Worm (Caenorhabditis elegans) whole organism, late embryonic: ENCODE data around the gene Y40C5A.4.
"Not testable (repeated sequence)": the region's sequence is repeated elsewhere in the genome, so short reads cannot be mapped to it uniquely, and the experiment has no call there.

Source experiments
- C08G9.2 ChIP-seq: sonication (generic microtip); optimal IDR thresholded peaks from 2 replicates; lab custom pipeline; 2016; ENCODE audit warnings: mild to moderate bottlenecking, missing genetic modification characterization, moderate library complexity, missing compliant biosample characterization
- C38D4.7 ChIP-seq: fragments of 200-800 bp; sonication (Bioruptor generic); optimal IDR thresholded peaks from 2 replicates; lab custom pipeline; 2018; ENCODE audit warnings: mild to moderate bottlenecking, missing genetic modification characterization, moderate library complexity, missing compliant biosample characterization
- K02D7.2 ChIP-seq: sonication (generic microtip); optimal IDR thresholded peaks from 2 replicates; lab custom pipeline; 2017; ENCODE audit warnings: mild to moderate bottlenecking, missing genetic modification characterization, missing compliant biosample characterization
- K09A11.1 ChIP-seq: sonication (generic microtip); optimal IDR thresholded peaks from 2 replicates; lab custom pipeline; 2017; ENCODE audit warnings: antibody characterized with exemption, mild to moderate bottlenecking, missing genetic modification characterization, missing compliant biosample characterization; ENCODE audit not compliant: insufficient read depth
- T23F11.4 ChIP-seq: fragments of 200-800 bp; sonication (Bioruptor generic); optimal IDR thresholded peaks from 2 replicates; lab custom pipeline; 2018; ENCODE audit warnings: mild to moderate bottlenecking, missing genetic modification characterization, missing compliant biosample characterization
- Y22D7AL.16 ChIP-seq: sonication (generic microtip); optimal IDR thresholded peaks from 2 replicates; lab custom pipeline; 2016; ENCODE audit warnings: missing genetic modification characterization, missing compliant biosample characterization
- ahr-1 ChIP-seq: sonication (generic microtip); optimal IDR thresholded peaks from 2 replicates; lab custom pipeline; 2016; ENCODE audit warnings: missing genetic modification characterization, missing compliant biosample characterization
- ceh-19 ChIP-seq: fragments of 200-800 bp; sonication (Bioruptor generic); optimal IDR thresholded peaks from 2 replicates; lab custom pipeline; 2018; ENCODE audit warnings: mild to moderate bottlenecking, missing genetic modification characterization, missing compliant biosample characterization
- ceh-24 ChIP-seq: sonication (generic microtip); optimal IDR thresholded peaks from 2 replicates; lab custom pipeline; 2016; ENCODE audit warnings: mild to moderate bottlenecking, missing genetic modification characterization, missing compliant biosample characterization
- ceh-30 ChIP-seq: fragments of 150-350 bp; optimal IDR thresholded peaks from 2 replicates; lab custom pipeline; 2014; ENCODE audit warnings: missing biosample characterization, missing genetic modification characterization
- ceh-31 ChIP-seq: sonication (generic microtip); optimal IDR thresholded peaks from 2 replicates; lab custom pipeline; 2016; ENCODE audit warnings: missing genetic modification characterization, missing compliant biosample characterization
- ceh-45 ChIP-seq: fragments of 200-800 bp; sonication (Bioruptor generic); IDR thresholded peaks from 2 replicates; pipeline ENCODE4 v1.3.6; 2022; ENCODE audit warnings: missing genetic modification reagents, missing genetic modification characterization, missing compliant biosample characterization
- ceh-48 ChIP-seq: sonication (generic microtip); optimal IDR thresholded peaks from 2 replicates; lab custom pipeline; 2016; ENCODE audit warnings: missing genetic modification characterization, inconsistent platforms, missing compliant biosample characterization
- ceh-9 ChIP-seq: sonication (generic microtip); optimal IDR thresholded peaks from 2 replicates; lab custom pipeline; 2016; ENCODE audit warnings: mild to moderate bottlenecking, missing genetic modification characterization, inconsistent platforms, missing compliant biosample characterization
- elt-4 ChIP-seq: sonication (generic microtip); optimal IDR thresholded peaks from 2 replicates; lab custom pipeline; 2016; ENCODE audit warnings: missing genetic modification characterization, missing compliant biosample characterization
- fkh-10 ChIP-seq: fragments of 150-350 bp; optimal IDR thresholded peaks from 2 replicates; lab custom pipeline; 2014; ENCODE audit warnings: missing biosample characterization, missing genetic modification reagents, missing genetic modification characterization
- gmeb-2 ChIP-seq: sonication (generic microtip); optimal IDR thresholded peaks from 2 replicates; lab custom pipeline; 2016; ENCODE audit warnings: missing genetic modification characterization, inconsistent platforms, missing compliant biosample characterization
- hlh-6 ChIP-seq: sonication (generic microtip); optimal IDR thresholded peaks from 2 replicates; lab custom pipeline; 2016; ENCODE audit warnings: missing genotype, missing genetic modification characterization, missing compliant biosample characterization
- hlh-8 ChIP-seq: sonication (generic microtip); optimal IDR thresholded peaks from 2 replicates; lab custom pipeline; 2016; ENCODE audit warnings: missing genotype, missing genetic modification characterization, missing compliant biosample characterization
- lin-11 ChIP-seq: fragments of 200-800 bp; sonication (Bioruptor generic); optimal IDR thresholded peaks from 2 replicates; lab custom pipeline; 2018; ENCODE audit warnings: mild to moderate bottlenecking, missing genetic modification characterization, missing compliant biosample characterization
- nhr-11 ChIP-seq: fragments of 150-350 bp; optimal IDR thresholded peaks from 2 replicates; lab custom pipeline; 2014; ENCODE audit warnings: missing biosample characterization, missing genetic modification characterization
- nhr-232 ChIP-seq: sonication (generic microtip); optimal IDR thresholded peaks from 2 replicates; lab custom pipeline; 2016; ENCODE audit warnings: missing genetic modification characterization, missing compliant biosample characterization
- npax-4 ChIP-seq: sonication (generic microtip); optimal IDR thresholded peaks from 2 replicates; lab custom pipeline; 2016; ENCODE audit warnings: missing genetic modification characterization, missing compliant biosample characterization
- pax-1 ChIP-seq: fragments of 150-350 bp; optimal IDR thresholded peaks from 2 replicates; lab custom pipeline; 2014; ENCODE audit warnings: missing biosample characterization, missing genetic modification characterization
- pha-2 ChIP-seq: sonication (generic microtip); optimal IDR thresholded peaks from 2 replicates; lab custom pipeline; 2017; ENCODE audit warnings: mild to moderate bottlenecking, missing genetic modification characterization, missing compliant biosample characterization
- pros-1 ChIP-seq: fragments of 150-350 bp; optimal IDR thresholded peaks from 2 replicates; lab custom pipeline; 2014; ENCODE audit warnings: missing biosample characterization, missing genetic modification reagents, missing genetic modification characterization
- ref-2 ChIP-seq: sonication (generic microtip); optimal IDR thresholded peaks from 2 replicates; lab custom pipeline; 2016; ENCODE audit warnings: missing genetic modification characterization, missing compliant biosample characterization
- rnt-1 ChIP-seq: sonication (generic microtip); optimal IDR thresholded peaks from 2 replicates; lab custom pipeline; 2016; ENCODE audit warnings: missing genetic modification characterization, missing compliant biosample characterization
- sdc-2 ChIP-seq: sonication (generic microtip); optimal IDR thresholded peaks from 2 replicates; lab custom pipeline; 2016; ENCODE audit warnings: missing genotype, missing genetic modification characterization, missing compliant biosample characterization
- sox-2 ChIP-seq: fragments of 200-800 bp; sonication (Bioruptor generic); IDR thresholded peaks from 2 replicates; pipeline ENCODE4 v1.3.6; 2022; ENCODE audit warnings: missing genetic modification reagents, missing genetic modification characterization, missing compliant biosample characterization
- unc-3 ChIP-seq, 2 experiments: fragments of 200-800 bp in 1 of 2; sonication (Bioruptor generic) in 1 of 2; sonication (generic microtip) in 1 of 2; conservative IDR thresholded peaks in 1 of 2; optimal IDR thresholded peaks in 1 of 2; 2 replicates each; pipeline versions ENCODE4 v1.3.6 to Lab custom; 2016 to 2022; ENCODE audit warnings: missing compliant biosample characterization in 2 of 2, missing genetic modification characterization in 2 of 2, missing genetic modification reagents in 1 of 2
- unc-86 ChIP-seq: sonication (generic microtip); optimal IDR thresholded peaks from 2 replicates; lab custom pipeline; 2016; ENCODE audit warnings: missing genetic modification characterization, missing compliant biosample characterization
- ztf-16 ChIP-seq: sonication (generic microtip); optimal IDR thresholded peaks from 2 replicates; lab custom pipeline; 2017; ENCODE audit warnings: missing genetic modification characterization, missing compliant biosample characterization

Y40C5A.4 gene

ce11 chrIV:7374847-7375246 is 9.9 kb upstream of the Y40C5A.4 start, which contains the start of gene T12B3.3:
TSS of gene T12B3.3 (plus strand) at chrIV:7375147.
- TF ChIP-seq ceh-24 (tag; lab: Kevin White, UChicago); ceh-30 (tag; lab: Kevin White, UChicago); hlh-6: not testable (repeated sequence)

- TF ChIP-seq pax-1 (no peak), K09A11.1 (no peak)
Observed at ce11 chrIV:7346751-7347150, 18.2 kb downstream of the Y40C5A.4 start, which contains the start of gene daf-42. TSS of gene daf-42 (minus strand) at chrIV:7346851.

ce11 chrIV:7344020-7344419 is 20.9 kb downstream of the Y40C5A.4 start:
- TF ChIP-seq ceh-30 (tag; lab: Kevin White, UChicago) = no peak
- no peak for TF ChIP-seq ceh-9

- no peak for TF ChIP-seq fkh-10 (GFP tag; lab: Kevin White, UChicago)
- TF ChIP-seq ahr-1 (tag; lab: Kevin White, UChicago) = no peak
- TF ChIP-seq sox-2 (GFP tag; lab: Robert Waterston, UW) = no peak
- TF ChIP-seq nhr-232 (tag; lab: Kevin White, UChicago) = no peak
- TF ChIP-seq pros-1 (tag; lab: Kevin White, UChicago) = no peak
- TF ChIP-seq ceh-9 = no peak
- TF ChIP-seq C08G9.2 (tag; lab: Kevin White, UChicago) = no peak
- TF ChIP-seq K02D7.2 = no peak
- TF ChIP-seq ztf-16 (tag; lab: Kevin White, UChicago) = no peak
- TF ChIP-seq gmeb-2 (tag; lab: Kevin White, UChicago) = no peak
- no peak for TF ChIP-seq Y22D7AL.16 (tag; lab: Kevin White, UChicago)
- TF ChIP-seq ref-2 (tag; lab: Kevin White, UChicago) = no peak
- TF ChIP-seq ceh-31 (tag; lab: Kevin White, UChicago) = no peak
- TF ChIP-seq pax-1 = no peak
- TF ChIP-seq hlh-8 (tag; lab: Kevin White, UChicago) = no peak
- TF ChIP-seq lin-11 (tag; lab: Kevin White, UChicago) = no peak
Observed at ce11 chrIV:7342144-7342543, 22.8 kb downstream of the Y40C5A.4 start.

- TF ChIP-seq ceh-30 (tag; lab: Kevin White, UChicago) (no peak), nhr-11 (no peak), elt-4 (tag; lab: Kevin White, UChicago) (no peak), ceh-48 (tag; lab: Kevin White, UChicago) (no peak), ceh-45 (GFP tag; lab: Robert Waterston, UW) (no peak), unc-3 (GFP tag; conservative IDR thresholded peaks at IDR 0.05; lab: Robert Waterston, UW) (no peak), unc-3 (tag; optimal IDR thresholded peaks at IDR 0.05; lab: Kevin White, UChicago) (no peak), sdc-2 (no peak), rnt-1 (tag; lab: Kevin White, UChicago) (no peak)
Observed at ce11 chrIV:7339095-7339494, 25.8 kb downstream of the Y40C5A.4 start.

ce11 chrIV:7338042-7338441 is 26.9 kb downstream of the Y40C5A.4 start:
- TF ChIP-seq pha-2 (tag; lab: Kevin White, UChicago) = no peak

ce11 chrIV:7332695-7333094 is 32.2 kb downstream of the Y40C5A.4 start, which contains the start of gene ocr-4:
TSS of gene ocr-4 (minus strand) at chrIV:7332795.
- TF ChIP-seq unc-86 (tag; lab: Kevin White, UChicago) (no peak), pros-1 (tag; lab: Kevin White, UChicago) (no peak), T23F11.4 (GFP tag; lab: Kevin White, UChicago) (no peak), ceh-48 (tag; lab: Kevin White, UChicago) (no peak), ceh-19 (no peak), C38D4.7 (no peak), npax-4 (tag; lab: Kevin White, UChicago) (no peak)
- TF ChIP-seq, all 69 proteins: peak for 0
